Fruit fly (Drosophila melanogaster) whole organism, embryonic: ENCODE measurements around the gene Ubc6.

Experiments
- CG10147 ChIP-seq: fragments of 200-800 bp; sonication (Bioruptor generic); optimal IDR thresholded peaks from 2 replicates; lab custom pipeline; 2019; ENCODE audit warnings: missing biosample characterization, mild to moderate bottlenecking, missing genetic modification characterization, moderate library complexity
- CG10654 ChIP-seq: fragments of 200-800 bp; sonication (Bioruptor generic); optimal IDR thresholded peaks from 2 replicates; lab custom pipeline; 2016; ENCODE audit warnings: missing biosample characterization, missing genetic modification characterization
- CG11504 ChIP-seq: fragments of 200-800 bp; sonication (Bioruptor generic); optimal IDR thresholded peaks from 3 replicates; lab custom pipeline; 2019; ENCODE audit warnings: missing biosample characterization, mild to moderate bottlenecking, missing genetic modification characterization, moderate library complexity
- CG11723 ChIP-seq: fragments of 200-800 bp; sonication (Bioruptor generic); optimal IDR thresholded peaks from 2 replicates; lab custom pipeline; 2017; ENCODE audit warnings: missing biosample characterization, mild to moderate bottlenecking, missing genetic modification characterization
- CG12236 ChIP-seq: fragments of 200-800 bp; sonication (Bioruptor generic); optimal IDR thresholded peaks from 2 replicates; lab custom pipeline; 2016; ENCODE audit warnings: missing biosample characterization, missing genetic modification characterization
- CG1233 ChIP-seq: fragments of 200-800 bp; sonication (Bioruptor generic); optimal IDR thresholded peaks from 4 replicates; lab custom pipeline; 2018; ENCODE audit warnings: missing biosample characterization, mild to moderate bottlenecking, missing genetic modification characterization
- CG17328 ChIP-seq: fragments of 200-800 bp; sonication (Bioruptor generic); IDR thresholded peaks from 2 replicates; pipeline ENCODE4 v1.3.6; 2022; ENCODE audit warnings: missing biosample characterization, missing genetic modification characterization
- CG17359 ChIP-seq: fragments of 200-800 bp; sonication (Bioruptor generic); optimal IDR thresholded peaks from 3 replicates; lab custom pipeline; 2018; ENCODE audit warnings: missing biosample characterization, mild to moderate bottlenecking, missing genetic modification characterization, moderate library complexity
- CG17612 ChIP-seq: fragments of 200-800 bp; sonication (Bioruptor generic); IDR thresholded peaks from 2 replicates; pipeline ENCODE4 v1.3.6; 2022; ENCODE audit warnings: missing biosample characterization, missing genetic modification characterization
- CG17829 ChIP-seq: fragments of 200-800 bp; optimal IDR thresholded peaks from 2 replicates; lab custom pipeline; 2019; ENCODE audit warnings: missing biosample characterization, mild to moderate bottlenecking, missing genetic modification characterization, moderate library complexity
- CG2875 ChIP-seq: fragments of 200-800 bp; sonication (Bioruptor generic); optimal IDR thresholded peaks from 2 replicates; lab custom pipeline; 2017; ENCODE audit warnings: missing biosample characterization, mild to moderate bottlenecking, missing genetic modification characterization, missing genetic modification reagents
- CG34422 ChIP-seq: fragments of 200-800 bp; sonication (Bioruptor generic); IDR thresholded peaks from 3 replicates; pipeline ENCODE4 v1.3.6; 2022; ENCODE audit warnings: missing biosample characterization, missing genetic modification characterization
- CG43689 ChIP-seq: fragments of 200-800 bp; sonication (Bioruptor generic); IDR thresholded peaks from 2 replicates; pipeline ENCODE4 v1.3.6; 2022; ENCODE audit warnings: missing biosample characterization, missing genetic modification characterization
- CG6272 ChIP-seq: fragments of 200-800 bp; sonication (Bioruptor generic); IDR thresholded peaks from 2 replicates; pipeline ENCODE4 v1.3.6; 2022; ENCODE audit warnings: missing biosample characterization, missing genetic modification characterization
- CG7372 ChIP-seq: fragments of 200-800 bp; sonication (Bioruptor generic); IDR thresholded peaks from 2 replicates; pipeline ENCODE4 v1.3.6; 2022; ENCODE audit warnings: missing biosample characterization, missing genetic modification characterization
- CG7839 ChIP-seq: fragments of 200-800 bp; sonication (Bioruptor generic); optimal IDR thresholded peaks from 3 replicates; lab custom pipeline; 2018; ENCODE audit warnings: missing biosample characterization, mild to moderate bottlenecking, missing genetic modification characterization, moderate library complexity
- CG8290 ChIP-seq, 3 experiments: fragments of 200-800 bp; sonication (Bioruptor generic); optimal IDR thresholded peaks; 2 replicates each; lab custom pipeline; 2016 to 2019; ENCODE audit warnings: missing biosample characterization in 3 of 3, missing genetic modification characterization in 3 of 3, mild to moderate bottlenecking in 2 of 3, moderate library complexity in 1 of 3
- CG9727 ChIP-seq: fragments of 200-800 bp; sonication (Bioruptor generic); optimal IDR thresholded peaks from 3 replicates; lab custom pipeline; 2017; ENCODE audit warnings: missing biosample characterization, mild to moderate bottlenecking, missing genetic modification characterization
- CHES-1-like ChIP-seq: fragments of 200-800 bp; sonication (Bioruptor generic); optimal IDR thresholded peaks from 2 replicates; lab custom pipeline; 2016; ENCODE audit warnings: missing biosample characterization, missing genetic modification characterization
- CTCF ChIP-seq: fragments of 200-800 bp; sonication (Bioruptor generic); optimal IDR thresholded peaks from 2 replicates; lab custom pipeline; 2017; ENCODE audit warnings: missing biosample characterization, mild to moderate bottlenecking, missing genetic modification characterization, moderate library complexity
- Chrac-16 ChIP-seq: fragments of 200-800 bp; sonication (Bioruptor generic); optimal IDR thresholded peaks from 3 replicates; lab custom pipeline; 2016; ENCODE audit warnings: missing biosample characterization, missing genetic modification characterization
- D19A ChIP-seq: fragments of 200-800 bp; optimal IDR thresholded peaks from 3 replicates; lab custom pipeline; 2019; ENCODE audit warnings: missing biosample characterization, mild to moderate bottlenecking, missing genetic modification characterization, moderate library complexity
- D19B ChIP-seq: fragments of 200-800 bp; sonication (Bioruptor generic); optimal IDR thresholded peaks from 2 replicates; lab custom pipeline; 2017; ENCODE audit warnings: missing biosample characterization, mild to moderate bottlenecking, missing genetic modification characterization
- Dad ChIP-seq: fragments of 200-800 bp; sonication (Bioruptor generic); optimal IDR thresholded peaks from 3 replicates; lab custom pipeline; 2016; ENCODE audit warnings: missing biosample characterization, missing genetic modification characterization
- E2f2 ChIP-seq: fragments of 200-800 bp; sonication (Bioruptor generic); IDR thresholded peaks from 2 replicates; pipeline ENCODE4 v1.3.6; 2022; ENCODE audit warnings: missing biosample characterization, missing genetic modification characterization
- ERR ChIP-seq: fragments of 200-800 bp; sonication (Bioruptor generic); optimal IDR thresholded peaks from 2 replicates; lab custom pipeline; 2016; ENCODE audit warnings: missing biosample characterization, missing genetic modification characterization
- Gug ChIP-seq: fragments of 200-800 bp; sonication (Bioruptor generic); IDR thresholded peaks from 4 replicates; pipeline ENCODE4 v1.3.6; 2022; ENCODE audit warnings: missing biosample characterization, missing genetic modification characterization
- Hr3 ChIP-seq: fragments of 200-800 bp; sonication (Bioruptor generic); optimal IDR thresholded peaks from 3 replicates; lab custom pipeline; 2016; ENCODE audit warnings: missing biosample characterization, missing genetic modification characterization
- Hr51 ChIP-seq, 2 experiments: fragments of 200-800 bp; sonication (Bioruptor generic); optimal IDR thresholded peaks; 2 replicates in 1 of 2; 3 replicates in 1 of 2; lab custom pipeline; 2016 to 2018; ENCODE audit warnings: missing biosample characterization in 2 of 2, missing genetic modification characterization in 2 of 2, mild to moderate bottlenecking in 1 of 2, moderate library complexity in 1 of 2
- Mrtf ChIP-seq: fragments of 200-800 bp; sonication (Bioruptor generic); IDR thresholded peaks from 3 replicates; pipeline ENCODE4 v1.3.6; 2022; ENCODE audit warnings: missing biosample characterization, missing genetic modification characterization
- Optix ChIP-seq: fragments of 200-800 bp; sonication (Bioruptor generic); IDR thresholded peaks from 3 replicates; pipeline ENCODE4 v1.3.6; 2022; ENCODE audit warnings: missing biosample characterization, missing genetic modification characterization
- Poxn ChIP-seq: fragments of 200-800 bp; sonication (Bioruptor generic); IDR thresholded peaks from 2 replicates; pipeline ENCODE4 v1.3.6; 2022; ENCODE audit warnings: missing biosample characterization, missing genetic modification characterization
- Sry-β ChIP-seq: fragments of 200-800 bp; sonication (Bioruptor generic); optimal IDR thresholded peaks from 2 replicates; lab custom pipeline; 2018; ENCODE audit warnings: missing biosample characterization, mild to moderate bottlenecking, missing genetic modification characterization, moderate library complexity
- Sry-δ ChIP-seq: fragments of 200-800 bp; sonication (Bioruptor generic); optimal IDR thresholded peaks from 2 replicates; lab custom pipeline; 2016; ENCODE audit warnings: missing biosample characterization, missing genetic modification characterization
- cato ChIP-seq: fragments of 200-800 bp; sonication (Bioruptor generic); optimal IDR thresholded peaks from 2 replicates; lab custom pipeline; 2016; ENCODE audit warnings: missing biosample characterization, missing genetic modification characterization, borderline replicate concordance
- chif ChIP-seq, 2 experiments: fragments of 200-800 bp; sonication (Bioruptor generic); optimal IDR thresholded peaks; 3 replicates each; lab custom pipeline; 2016; ENCODE audit warnings: missing biosample characterization in 2 of 2, missing genetic modification characterization in 2 of 2
- dimm ChIP-seq: fragments of 200-800 bp; sonication (Bioruptor generic); IDR thresholded peaks from 2 replicates; pipeline ENCODE4 v1.3.6; 2022; ENCODE audit warnings: missing biosample characterization, missing genetic modification characterization
- exex ChIP-seq: fragments of 200-800 bp; sonication (Bioruptor generic); optimal IDR thresholded peaks from 4 replicates; lab custom pipeline; 2018; ENCODE audit warnings: missing biosample characterization, mild to moderate bottlenecking, missing genetic modification characterization, moderate library complexity
- fd3F ChIP-seq: fragments of 200-800 bp; sonication (Bioruptor generic); optimal IDR thresholded peaks from 2 replicates; lab custom pipeline; 2018; ENCODE audit warnings: missing biosample characterization, mild to moderate bottlenecking, missing genetic modification characterization, moderate library complexity
- hth ChIP-seq: fragments of >200 bp; optimal IDR thresholded peaks from 2 replicates; lab custom pipeline; 2017; ENCODE audit warnings: inconsistent platforms
- knrl ChIP-seq: fragments of 200-800 bp; sonication (Bioruptor generic); IDR thresholded peaks from 3 replicates; pipeline ENCODE4 v1.3.6; 2022; ENCODE audit warnings: missing biosample characterization, missing genetic modification characterization; ENCODE audit not compliant: partially characterized antibody
- lola ChIP-seq, 3 experiments: fragments of >200 bp in 2 of 3; fragments of 200-800 bp in 1 of 3; sonication (Bioruptor generic) in 1 of 3; optimal IDR thresholded peaks; 2 replicates each; lab custom pipeline; 2017 to 2019; ENCODE audit warnings: missing biosample characterization in 3 of 3, missing genetic modification characterization in 3 of 3, mild to moderate bottlenecking in 1 of 3, moderate library complexity in 1 of 3
- maf-S ChIP-seq: fragments of 200-800 bp; sonication (Bioruptor generic); optimal IDR thresholded peaks from 2 replicates; lab custom pipeline; 2016; ENCODE audit warnings: missing biosample characterization, missing genetic modification characterization
- mirr ChIP-seq: fragments of 200-800 bp; sonication (Bioruptor generic); optimal IDR thresholded peaks from 3 replicates; lab custom pipeline; 2018; ENCODE audit warnings: missing biosample characterization, mild to moderate bottlenecking, missing genetic modification characterization
- nmo ChIP-seq: fragments of 200-800 bp; sonication (Bioruptor generic); optimal IDR thresholded peaks from 2 replicates; lab custom pipeline; 2018; ENCODE audit warnings: missing biosample characterization, mild to moderate bottlenecking, missing genetic modification characterization, moderate library complexity
- rib ChIP-seq: fragments of 200-800 bp; sonication (Bioruptor generic); IDR thresholded peaks from 2 replicates; pipeline ENCODE4 v1.3.6; 2022; ENCODE audit warnings: missing biosample characterization, missing genetic modification characterization
- ro ChIP-seq: fragments of 200-800 bp; sonication (Bioruptor generic); IDR thresholded peaks from 2 replicates; pipeline ENCODE4 v1.3.6; 2022; ENCODE audit warnings: missing biosample characterization, missing genetic modification characterization
- slp2 ChIP-seq: fragments of 200-800 bp; sonication (Bioruptor generic); optimal IDR thresholded peaks from 2 replicates; lab custom pipeline; 2016; ENCODE audit warnings: missing biosample characterization, missing genetic modification characterization
- sug ChIP-seq: fragments of 200-800 bp; optimal IDR thresholded peaks from 2 replicates; lab custom pipeline; 2019; ENCODE audit warnings: missing biosample characterization, mild to moderate bottlenecking, missing genetic modification characterization, moderate library complexity

The Ubc6 gene

dm6 chr3R:4989150-4990017 is 36.9 kb upstream of the Ubc6 start (continued):
- TF ChIP-seq CG11504 (peak; percentile 67), lola (GFP tag; optimal IDR thresholded peaks at IDR 0.05; lab: Kevin White, UChicago) (peak in 1 of 3 experiments; percentile 92), knrl (GFP tag; lab: Robert Waterston, UW) (no peak), Sry-β (GFP tag; lab: Kevin White, UChicago) (no peak), Chrac-16 (GFP tag; lab: Kevin White, UChicago) (peak; percentile 53), Poxn (no peak), D19A (peak; percentile 51), exex (tag; lab: Kevin White, UChicago) (no peak), dimm (GFP tag; lab: Robert Waterston, UW) (no peak), maf-S (GFP tag; lab: Kevin White, UChicago) (no peak), ro (GFP tag; lab: Robert Waterston, UW) (no peak), CG12236 (GFP tag; lab: Kevin White, UChicago) (peak; percentile 56), CG34422 (no peak), CG8290 (GFP tag; optimal IDR thresholded peaks at IDR 0.05; lab: Kevin White, UChicago) (peak; percentile 27), CG8290 (tag; optimal IDR thresholded peaks at IDR 0.05; lab: Kevin White, UChicago) (peak in 1 of 2 experiments; percentile 9), Sry-δ (no peak), Optix (GFP tag; lab: Robert Waterston, UW) (no peak), sug (tag; lab: Kevin White, UChicago) (no peak), Hr51 (GFP tag; optimal IDR thresholded peaks at IDR 0.05; lab: Kevin White, UChicago) (peak; percentile 2 to 34), D19B (GFP tag; lab: Kevin White, UChicago) (no peak), Dad (no peak), CG7839 (peak; percentile 51), Hr3 (GFP tag; lab: Kevin White, UChicago) (peak; percentile 18), nmo (GFP tag; lab: Kevin White, UChicago) (peak; percentile 80), CTCF (GFP tag; lab: Kevin White, UChicago) (no peak), mirr (GFP tag; lab: Kevin White, UChicago) (no peak), CG7372 (no peak), CG17612 (GFP tag; lab: Robert Waterston, UW) (no peak), cato (GFP tag; lab: Kevin White, UChicago) (peak; percentile 16), CG43689 (GFP tag; lab: Robert Waterston, UW) (no peak), ERR (GFP tag; lab: Kevin White, UChicago) (no peak), CG10147 (GFP tag; lab: Kevin White, UChicago) (no peak), CG2875 (GFP tag; lab: Kevin White, UChicago) (peak; percentile 55), CG9727 (GFP tag; lab: Kevin White, UChicago) (peak; percentile 87), Gug (GFP tag; lab: Robert Waterston, UW) (no peak; the same call in 3 of the 4 replicates), rib (GFP tag; lab: Robert Waterston, UW) (peak; percentile 44; the same call in 1 of the 2 replicates), CG10654 (GFP tag; lab: Kevin White, UChicago) (peak; percentile 36), CG11723 (peak; percentile 23), Mrtf (GFP tag; lab: Robert Waterston, UW) (no peak), hth (lab: Kevin White, UChicago) (no peak), CG6272 (GFP tag; lab: Robert Waterston, UW) (no peak), CG17328 (GFP tag; lab: Robert Waterston, UW) (no peak), E2f2 (GFP tag; lab: Robert Waterston, UW) (no peak), CG1233 (peak; percentile 30), fd3F (GFP tag; lab: Kevin White, UChicago) (no peak), CHES-1-like (GFP tag; lab: Kevin White, UChicago) (peak; percentile 57), CG17829 (tag; lab: Kevin White, UChicago) (peak; percentile 69), slp2 (GFP tag; lab: Kevin White, UChicago) (peak; percentile 58), chif (GFP tag; optimal IDR thresholded peaks at IDR 0.05; lab: Kevin White, UChicago) (peak; percentile 62 to 71), CG17359 (no peak)
